Fruit fly (Drosophila melanogaster) whole organism, embryonic: ENCODE measurements around the gene Sf3a2.

ENCODE experiments used
- Aef1 ChIP-seq: fragments of 200-800 bp; sonication (Bioruptor generic); IDR thresholded peaks from 3 replicates; pipeline ENCODE4 v1.3.6; 2022; ENCODE audit warnings: missing biosample characterization, missing genetic modification characterization
- Bgb ChIP-seq: fragments of 200-800 bp; sonication (Bioruptor generic); IDR thresholded peaks from 2 replicates; pipeline ENCODE4 v1.3.6; 2022; ENCODE audit warnings: missing biosample characterization, missing genetic modification characterization; ENCODE audit not compliant: partially characterized antibody
- CG11398 ChIP-seq: fragments of 200-800 bp; sonication (Bioruptor generic); optimal IDR thresholded peaks from 2 replicates; lab custom pipeline; 2016; ENCODE audit warnings: missing biosample characterization, missing genetic modification characterization
- CG12942 ChIP-seq: fragments of 200-800 bp; sonication (Bioruptor generic); optimal IDR thresholded peaks from 3 replicates; lab custom pipeline; 2016; ENCODE audit warnings: missing biosample characterization, missing genetic modification characterization
- CG14050 ChIP-seq: fragments of 200-800 bp; sonication (Bioruptor generic); IDR thresholded peaks from 3 replicates; pipeline ENCODE4 v1.3.6; 2022; ENCODE audit warnings: missing biosample characterization, missing genetic modification characterization
- CG14441 ChIP-seq: fragments of 200-800 bp; sonication (Bioruptor generic); IDR thresholded peaks from 2 replicates; pipeline ENCODE4 v1.3.6; 2022; ENCODE audit warnings: missing biosample characterization, missing genetic modification characterization
- CG15514 ChIP-seq: fragments of 200-800 bp; sonication (Bioruptor generic); optimal IDR thresholded peaks from 3 replicates; lab custom pipeline; 2017; ENCODE audit warnings: missing biosample characterization, missing genetic modification characterization, mild to moderate bottlenecking, moderate library complexity, missing genetic modification reagents
- CG15696 ChIP-seq: fragments of 200-800 bp; sonication (Bioruptor generic); optimal IDR thresholded peaks from 2 replicates; lab custom pipeline; 2019; ENCODE audit warnings: missing biosample characterization, mild to moderate bottlenecking, missing genetic modification characterization, moderate library complexity
- CG1792 ChIP-seq: fragments of 200-800 bp; sonication (Bioruptor generic); optimal IDR thresholded peaks from 2 replicates; lab custom pipeline; 2016; ENCODE audit warnings: missing biosample characterization, missing genetic modification characterization
- CG18262 ChIP-seq: fragments of 200-800 bp; optimal IDR thresholded peaks from 3 replicates; lab custom pipeline; 2019; ENCODE audit warnings: missing biosample characterization, mild to moderate bottlenecking, missing genetic modification characterization, moderate library complexity
- CG2120 ChIP-seq: fragments of 200-800 bp; sonication (Bioruptor generic); optimal IDR thresholded peaks from 3 replicates; lab custom pipeline; 2016; ENCODE audit warnings: missing biosample characterization, missing genetic modification characterization
- CG2678 ChIP-seq: fragments of 200-800 bp; sonication (Bioruptor generic); optimal IDR thresholded peaks from 3 replicates; lab custom pipeline; 2019; ENCODE audit warnings: missing biosample characterization, mild to moderate bottlenecking, missing genetic modification characterization, moderate library complexity
- CG30431 ChIP-seq: fragments of 200-800 bp; sonication (Bioruptor generic); optimal IDR thresholded peaks from 2 replicates; lab custom pipeline; 2017; ENCODE audit warnings: missing biosample characterization, missing genetic modification characterization
- CG32767 ChIP-seq: fragments of 200-800 bp; sonication (Bioruptor generic); IDR thresholded peaks from 2 replicates; pipeline ENCODE4 v1.3.6; 2022; ENCODE audit warnings: missing biosample characterization, missing genetic modification characterization
- CG32772 ChIP-seq: fragments of 200-800 bp; sonication (Bioruptor generic); IDR thresholded peaks from 2 replicates; pipeline ENCODE4 v1.3.6; 2022; ENCODE audit warnings: missing biosample characterization, missing genetic modification characterization
- CG34224 ChIP-seq: fragments of 200-800 bp; sonication (Bioruptor generic); IDR thresholded peaks from 3 replicates; pipeline ENCODE4 v1.3.6; 2022; ENCODE audit warnings: missing biosample characterization, missing genetic modification characterization; ENCODE audit not compliant: partially characterized antibody
- CG4854 ChIP-seq: fragments of 200-800 bp; sonication (Bioruptor generic); optimal IDR thresholded peaks from 2 replicates; lab custom pipeline; 2016; ENCODE audit warnings: missing biosample characterization, missing genetic modification characterization, inconsistent platforms
- CG6254 ChIP-seq: fragments of 200-800 bp; sonication (Bioruptor generic); optimal IDR thresholded peaks from 3 replicates; lab custom pipeline; 2017; ENCODE audit warnings: mild to moderate bottlenecking, missing biosample characterization, missing genetic modification reagents, missing genetic modification characterization
- CG6689 ChIP-seq: fragments of 200-800 bp; sonication (Bioruptor generic); IDR thresholded peaks from 2 replicates; pipeline ENCODE4 v1.3.6; 2022; ENCODE audit warnings: missing biosample characterization, missing genetic modification characterization
- CG6854 ChIP-seq: fragments of 200-800 bp; sonication (Bioruptor generic); optimal IDR thresholded peaks from 3 replicates; lab custom pipeline; 2017; ENCODE audit warnings: missing biosample characterization, mild to moderate bottlenecking, missing genetic modification characterization
- CG7987 ChIP-seq: fragments of 200-800 bp; sonication (Bioruptor generic); optimal IDR thresholded peaks from 2 replicates; lab custom pipeline; 2018; ENCODE audit warnings: missing biosample characterization, mild to moderate bottlenecking, missing genetic modification characterization, moderate library complexity
- CG8281 ChIP-seq: fragments of 200-800 bp; sonication (Bioruptor generic); optimal IDR thresholded peaks from 2 replicates; lab custom pipeline; 2018; ENCODE audit warnings: missing biosample characterization, mild to moderate bottlenecking, missing genetic modification characterization, moderate library complexity
- CG9437 ChIP-seq: fragments of 200-800 bp; sonication (Bioruptor generic); optimal IDR thresholded peaks from 2 replicates; lab custom pipeline; 2018; ENCODE audit warnings: missing biosample characterization, mild to moderate bottlenecking, missing genetic modification characterization
- CG9727 ChIP-seq: fragments of 200-800 bp; sonication (Bioruptor generic); optimal IDR thresholded peaks from 3 replicates; lab custom pipeline; 2017; ENCODE audit warnings: missing biosample characterization, mild to moderate bottlenecking, missing genetic modification characterization
- Doc3 ChIP-seq: fragments of 200-800 bp; sonication (Bioruptor generic); IDR thresholded peaks from 3 replicates; pipeline ENCODE4 v1.3.6; 2022; ENCODE audit warnings: missing biosample characterization, missing genetic modification characterization; ENCODE audit not compliant: partially characterized antibody
- Eip74EF ChIP-seq, 2 experiments: fragments of 200-800 bp in 1 of 2; fragments of >200 bp in 1 of 2; sonication (Bioruptor generic) in 1 of 2; optimal IDR thresholded peaks; 2 replicates each; lab custom pipeline; 2017 to 2019; ENCODE audit warnings: missing biosample characterization in 2 of 2, missing genetic modification characterization in 2 of 2, mild to moderate bottlenecking in 1 of 2, moderate library complexity in 1 of 2
- Hand ChIP-seq: fragments of 200-800 bp; sonication (Bioruptor generic); optimal IDR thresholded peaks from 2 replicates; lab custom pipeline; 2017; ENCODE audit warnings: mild to moderate bottlenecking, missing biosample characterization, missing genetic modification reagents, missing genetic modification characterization
- Hr51 ChIP-seq, 2 experiments: fragments of 200-800 bp; sonication (Bioruptor generic); optimal IDR thresholded peaks; 2 replicates in 1 of 2; 3 replicates in 1 of 2; lab custom pipeline; 2016 to 2018; ENCODE audit warnings: missing biosample characterization in 2 of 2, missing genetic modification characterization in 2 of 2, mild to moderate bottlenecking in 1 of 2, moderate library complexity in 1 of 2
- Myb ChIP-seq: fragments of 200-800 bp; sonication (Bioruptor generic); optimal IDR thresholded peaks from 2 replicates; lab custom pipeline; 2016; ENCODE audit warnings: missing biosample characterization, missing genetic modification characterization
- Oli ChIP-seq: fragments of 200-800 bp; sonication (Bioruptor generic); optimal IDR thresholded peaks from 2 replicates; lab custom pipeline; 2018; ENCODE audit warnings: missing biosample characterization, mild to moderate bottlenecking, missing genetic modification characterization, moderate library complexity
- Trl ChIP-seq, 3 experiments: fragments of >200 bp in 2 of 3; fragments of 200-800 bp in 1 of 3; sonication (Bioruptor generic) in 1 of 3; optimal IDR thresholded peaks; 2 replicates in 1 of 3; 3 replicates in 2 of 3; lab custom pipeline; 2016 to 2017; ENCODE audit warnings: missing biosample characterization in 1 of 3, missing genetic modification characterization in 1 of 3
- ap ChIP-seq: fragments of 200-800 bp; sonication (Bioruptor generic); IDR thresholded peaks from 2 replicates; pipeline ENCODE4 v1.3.6; 2022; ENCODE audit warnings: missing biosample characterization, missing genetic modification characterization
- cg ChIP-seq: fragments of 200-800 bp; sonication (Bioruptor generic); optimal IDR thresholded peaks from 3 replicates; lab custom pipeline; 2019; ENCODE audit warnings: missing biosample characterization, mild to moderate bottlenecking, missing genetic modification characterization, moderate library complexity
- crol ChIP-seq: fragments of 200-800 bp; sonication (Bioruptor generic); IDR thresholded peaks from 2 replicates; pipeline ENCODE4 v1.3.6; 2022; ENCODE audit warnings: missing biosample characterization, missing genetic modification characterization
- dmrt11E ChIP-seq: fragments of 200-800 bp; sonication (Bioruptor generic); optimal IDR thresholded peaks from 3 replicates; lab custom pipeline; 2018; ENCODE audit warnings: missing biosample characterization, mild to moderate bottlenecking, missing genetic modification characterization, moderate library complexity
- gfzf ChIP-seq: fragments of 200-800 bp; sonication (Bioruptor generic); optimal IDR thresholded peaks from 2 replicates; lab custom pipeline; 2016; ENCODE audit warnings: missing biosample characterization, mild to moderate bottlenecking, missing genetic modification characterization, moderate library complexity
- grau ChIP-seq: fragments of 200-800 bp; optimal IDR thresholded peaks from 3 replicates; lab custom pipeline; 2019; ENCODE audit warnings: missing biosample characterization, mild to moderate bottlenecking, missing genetic modification characterization, moderate library complexity
- hbn ChIP-seq: fragments of 200-800 bp; sonication (Bioruptor generic); IDR thresholded peaks from 2 replicates; pipeline ENCODE4 v1.3.6; 2022; ENCODE audit warnings: missing biosample characterization, missing genetic modification characterization; ENCODE audit not compliant: partially characterized antibody
- maf-S ChIP-seq: fragments of 200-800 bp; sonication (Bioruptor generic); optimal IDR thresholded peaks from 2 replicates; lab custom pipeline; 2016; ENCODE audit warnings: missing biosample characterization, missing genetic modification characterization
- pum ChIP-seq: fragments of 200-800 bp; sonication (Bioruptor generic); optimal IDR thresholded peaks from 2 replicates; lab custom pipeline; 2016; ENCODE audit warnings: missing biosample characterization, missing genetic modification characterization
- sc ChIP-seq, 3 experiments: fragments of >200 bp in 2 of 3; fragments of 200-800 bp in 1 of 3; sonication (Bioruptor generic) in 1 of 3; optimal IDR thresholded peaks; 2 replicates in 2 of 3; 3 replicates in 1 of 3; lab custom pipeline; 2017; ENCODE audit warnings: mild to moderate bottlenecking in 1 of 3, missing biosample characterization in 1 of 3, missing genetic modification characterization in 1 of 3, missing genetic modification reagents in 1 of 3
- seq ChIP-seq: fragments of 200-800 bp; sonication (Bioruptor generic); IDR thresholded peaks from 2 replicates; pipeline ENCODE4 v1.3.6; 2022; ENCODE audit warnings: missing biosample characterization, missing genetic modification characterization
- sob ChIP-seq: fragments of 200-800 bp; sonication (Bioruptor generic); IDR thresholded peaks from 2 replicates; pipeline ENCODE4 v1.3.6; 2022; ENCODE audit warnings: missing biosample characterization, missing genetic modification characterization
- tna ChIP-seq: fragments of 200-800 bp; sonication (Bioruptor generic); IDR thresholded peaks from 2 replicates; pipeline ENCODE4 v1.3.6; 2022; ENCODE audit warnings: missing biosample characterization, missing genetic modification characterization; ENCODE audit not compliant: partially characterized antibody
- trem ChIP-seq: fragments of 200-800 bp; optimal IDR thresholded peaks from 3 replicates; lab custom pipeline; 2019; ENCODE audit warnings: missing biosample characterization, mild to moderate bottlenecking, missing genetic modification characterization, moderate library complexity
- ttk ChIP-seq: fragments of 200-800 bp; sonication (Bioruptor generic); IDR thresholded peaks from 2 replicates; pipeline ENCODE4 v2.1.2; 2022; ENCODE audit warnings: missing biosample characterization, missing genetic modification characterization
- zf30C ChIP-seq: fragments of 200-800 bp; sonication (Bioruptor generic); optimal IDR thresholded peaks from 3 replicates; lab custom pipeline; 2018; ENCODE audit warnings: missing biosample characterization, mild to moderate bottlenecking, missing genetic modification characterization
- zfh2 ChIP-seq: fragments of 200-800 bp; sonication (Bioruptor generic); optimal IDR thresholded peaks from 2 replicates; lab custom pipeline; 2016; ENCODE audit warnings: missing biosample characterization, missing genetic modification characterization

Gene Sf3a2

DNA sequence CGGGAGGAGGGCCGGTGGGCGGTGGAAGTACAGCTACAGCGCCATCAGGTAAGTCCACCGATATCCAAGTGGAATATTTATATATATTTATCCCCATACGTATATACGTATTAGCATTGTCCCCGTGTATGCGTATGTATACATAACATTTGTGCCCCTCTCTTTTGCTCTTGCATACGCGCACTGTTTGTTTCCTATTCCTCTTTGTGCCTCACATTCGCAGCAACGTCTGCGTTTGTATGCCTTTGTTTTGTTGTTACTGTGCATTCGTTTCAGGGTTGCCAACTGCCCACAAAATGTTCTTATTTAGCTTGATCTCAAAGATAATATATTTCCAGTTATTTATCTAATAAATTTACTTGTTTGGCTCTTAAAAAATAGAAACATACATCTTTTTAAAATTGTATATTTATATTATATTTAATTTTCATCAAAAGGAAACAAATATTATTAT lies 7.5 kb downstream of the Sf3a2 start (continued):
- TF ChIP-seq CG32772 (no peak), CG2120 (peak; percentile 40), CG32767 (GFP tag; lab: Robert Waterston, UW) (0 out of 2 replicates have a peak, but pooled peaks have one; percentile 85), CG8281 (tag; lab: Kevin White, UChicago) (no peak), CG15514 (GFP tag; lab: Kevin White, UChicago) (peak; percentile 41), zf30C (GFP tag; lab: Kevin White, UChicago) (no peak), dmrt11E (peak; percentile 35), pum (GFP tag; lab: Kevin White, UChicago) (no peak), Doc3 (GFP tag; lab: Robert Waterston, UW) (no peak), gfzf (no peak), ttk (GFP tag; lab: Robert Waterston, UW) (no peak), hbn (no peak), Bgb (GFP tag; lab: Robert Waterston, UW) (no peak), Hand (GFP tag; lab: Kevin White, UChicago) (peak; percentile 50), CG15696 (tag; lab: Kevin White, UChicago) (peak; percentile 7), CG14441 (GFP tag; lab: Robert Waterston, UW) (0 out of 2 replicates have a peak, but pooled peaks have one; percentile 14), Oli (tag; lab: Kevin White, UChicago) (peak; percentile 39), trem (tag; lab: Kevin White, UChicago) (peak; percentile 40), maf-S (GFP tag; lab: Kevin White, UChicago) (no peak), crol (GFP tag; lab: Robert Waterston, UW) (peak; percentile 77; the same call in 1 of the 2 replicates), CG9437 (peak; percentile 34), CG1792 (GFP tag; lab: Kevin White, UChicago) (no peak), sob (no peak), CG7987 (GFP tag; lab: Kevin White, UChicago) (peak; percentile 4), grau (tag; lab: Kevin White, UChicago) (peak; percentile 74), tna (no peak), CG34224 (no peak), Hr51 (GFP tag; optimal IDR thresholded peaks at IDR 0.05; lab: Kevin White, UChicago) (peak in 1 of 2 experiments; percentile 75), CG12942 (GFP tag; lab: Kevin White, UChicago) (no peak), Aef1 (no peak), CG11398 (GFP tag; lab: Kevin White, UChicago) (no peak), CG2678 (tag; lab: Kevin White, UChicago) (peak; percentile 63), Eip74EF (GFP tag; optimal IDR thresholded peaks at IDR 0.05; lab: Kevin White, UChicago) (peak in 1 of 2 experiments; percentile 40), cg (peak; percentile 81), CG9727 (GFP tag; lab: Kevin White, UChicago) (peak; percentile 46), seq (GFP tag; lab: Robert Waterston, UW) (no peak), CG4854 (GFP tag; lab: Kevin White, UChicago) (no peak), CG6689 (GFP tag; lab: Robert Waterston, UW) (no peak), CG6854 (GFP tag; lab: Kevin White, UChicago) (peak; percentile 25), zfh2 (GFP tag; lab: Kevin White, UChicago) (no peak), ap (no peak), CG18262 (tag; lab: Kevin White, UChicago) (peak; percentile 71), sc (optimal IDR thresholded peaks at IDR 0.05; lab: Kevin White, UChicago) (no peak), sc (GFP tag; optimal IDR thresholded peaks at IDR 0.05; lab: Kevin White, UChicago) (peak; percentile 27), Myb (GFP tag; lab: Kevin White, UChicago) (no peak), CG6254 (GFP tag; lab: Kevin White, UChicago) (peak; percentile 33), CG14050 (GFP tag; lab: Robert Waterston, UW) (no peak), Trl (optimal IDR thresholded peaks at IDR 0.05; lab: Kevin White, UChicago) (peak in 1 of 2 experiments; percentile 37), Trl (GFP tag; optimal IDR thresholded peaks at IDR 0.05; lab: Kevin White, UChicago) (no peak), CG30431 (GFP tag; lab: Kevin White, UChicago) (no peak)
